Fruit fly (Drosophila melanogaster): ENCODE data around the gene CG17361.

Gene CG17361

DNA sequence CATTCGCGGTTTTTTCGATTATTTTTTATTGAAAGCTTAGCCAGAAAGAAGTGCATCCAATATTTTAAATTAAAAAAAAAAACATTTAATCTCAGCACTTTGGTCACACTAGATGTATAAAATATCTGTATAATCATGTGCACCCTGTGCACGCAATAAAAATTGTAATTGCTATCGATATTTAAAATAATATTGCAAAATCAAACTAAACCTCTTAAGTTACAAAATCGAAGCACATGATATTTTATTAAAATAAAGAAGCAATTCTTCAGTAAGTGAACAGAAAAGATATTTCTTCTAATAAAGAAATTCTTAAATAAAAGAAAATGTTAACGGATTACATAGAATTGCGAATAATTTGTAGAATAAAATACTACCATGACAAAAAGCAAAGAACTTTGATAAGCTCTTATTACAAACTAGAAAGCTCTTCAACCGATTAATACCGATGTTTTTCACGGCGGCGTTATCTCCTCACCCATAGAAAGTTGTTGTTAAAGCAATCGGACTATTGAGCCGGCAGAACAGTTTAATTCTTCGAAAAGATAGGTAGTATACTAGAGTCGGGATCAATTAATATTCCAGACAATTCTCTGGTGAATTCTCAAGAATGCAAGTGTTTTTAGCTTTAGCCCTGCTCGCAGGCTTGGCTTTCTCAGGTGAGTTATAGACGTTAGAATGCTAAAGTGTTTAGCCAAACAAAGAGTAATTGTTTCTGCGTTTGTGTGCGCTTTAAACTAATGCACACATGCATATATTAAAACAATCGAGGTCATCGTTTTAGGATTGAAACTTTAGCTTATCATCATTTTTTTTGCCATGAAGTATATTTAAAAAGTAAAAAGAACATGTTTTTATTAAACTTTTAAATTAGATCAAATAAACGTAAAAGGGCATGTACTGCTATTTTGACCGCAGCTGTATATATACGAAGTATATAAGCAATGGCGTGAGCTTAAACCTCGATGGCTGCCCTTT lies 3.0 kb upstream of the CG17361 start, which contains the start of gene CtsK1 (continued):
- no peak for TF ChIP-seq CG11762 (GFP tag; optimal IDR thresholded peaks at IDR 0.05; ENCODE audit: insufficient read depth)
- peak in 1 of 2 experiments; percentile 20 for TF ChIP-seq ss (GFP tag; optimal IDR thresholded peaks at IDR 0.05)
- peak; percentile 38 for TF ChIP-seq CG6792 (GFP tag; optimal IDR thresholded peaks at IDR 0.05)
- TF ChIP-seq Blimp-1 (GFP tag; optimal IDR thresholded peaks at IDR 0.05), result no peak
- peak; percentile 56 for TF ChIP-seq CG32006 (GFP tag; optimal IDR thresholded peaks at IDR 0.05)
- no peak for TF ChIP-seq fd59A (GFP tag; optimal IDR thresholded peaks at IDR 0.05)
- TF ChIP-seq CG10631 (GFP tag; optimal IDR thresholded peaks at IDR 0.05), result peak; percentile 46
- TF ChIP-seq Hr39 (GFP tag; optimal IDR thresholded peaks at IDR 0.05), result peak; percentile 50
- peak; percentile 71 for TF ChIP-seq esn (GFP tag; optimal IDR thresholded peaks at IDR 0.05)
- peak; percentile 68 for TF ChIP-seq Gug (GFP tag; IDR thresholded peaks at IDR 0.05)
- no peak for TF ChIP-seq Sox15 (GFP tag; optimal IDR thresholded peaks at IDR 0.05)
- TF ChIP-seq CG8119 (GFP tag; IDR thresholded peaks at IDR 0.05), result peak; percentile 84
- no peak for TF ChIP-seq salr (GFP tag; optimal IDR thresholded peaks at IDR 0.05)
- no peak for TF ChIP-seq CG6276 (GFP tag; optimal IDR thresholded peaks at IDR 0.05)
- no peak for TF ChIP-seq fkh (GFP tag; optimal IDR thresholded peaks at IDR 0.05)
- TF ChIP-seq eg (GFP tag; IDR thresholded peaks at IDR 0.05), result peak; percentile 91
- no peak for TF ChIP-seq CG16779 (tag; optimal IDR thresholded peaks at IDR 0.05)
- TF ChIP-seq cyc (GFP tag; optimal IDR thresholded peaks at IDR 0.05), result peak; percentile 6
- TF ChIP-seq CG8632 (GFP tag; optimal IDR thresholded peaks at IDR 0.05), result peak; percentile 44
- TF ChIP-seq Eip93F (GFP tag; optimal IDR thresholded peaks at IDR 0.05), result no peak
- peak; percentile 78 for TF ChIP-seq CG6163 (GFP tag; IDR thresholded peaks at IDR 0.05)
- peak; percentile 44 for TF ChIP-seq Ets96B (tag; optimal IDR thresholded peaks at IDR 0.05)
- TF ChIP-seq OdsH (GFP tag; optimal IDR thresholded peaks at IDR 0.05), result peak; percentile 50
- no peak for TF ChIP-seq vri (GFP tag; optimal IDR thresholded peaks at IDR 0.05)
- no peak for TF ChIP-seq Ets21C (GFP tag; optimal IDR thresholded peaks at IDR 0.05)
- peak; percentile 10 for TF ChIP-seq spab (GFP tag; optimal IDR thresholded peaks at IDR 0.05)
- TF ChIP-seq CG8319 (GFP tag; optimal IDR thresholded peaks at IDR 0.05), result no peak
- TF ChIP-seq CG11294 (GFP tag; IDR thresholded peaks at IDR 0.05), result peak; percentile 70
- TF ChIP-seq fd85E (GFP tag; optimal IDR thresholded peaks at IDR 0.05), result no peak
- TF ChIP-seq CG6808 (GFP tag; optimal IDR thresholded peaks at IDR 0.05), result peak; percentile 46
- peak; percentile 52 for TF ChIP-seq CG3919 (GFP tag; optimal IDR thresholded peaks at IDR 0.05)
- TF ChIP-seq CG31627 (GFP tag; optimal IDR thresholded peaks at IDR 0.05), result peak; percentile 38
- TF ChIP-seq CG6854 (GFP tag; optimal IDR thresholded peaks at IDR 0.05), result no peak
- no peak for TF ChIP-seq CG11902 (GFP tag; optimal IDR thresholded peaks at IDR 0.05)
- peak; percentile 56 for TF ChIP-seq net (GFP tag; optimal IDR thresholded peaks at IDR 0.05)
- no peak for TF ChIP-seq CG1621 (tag; optimal IDR thresholded peaks at IDR 0.05)
- no peak for TF ChIP-seq svp (GFP tag)
- TF ChIP-seq CG4318 (GFP tag; optimal IDR thresholded peaks at IDR 0.05), result no peak
- peak; percentile 58 for TF ChIP-seq Smox (GFP tag; optimal IDR thresholded peaks at IDR 0.05)
- TF ChIP-seq Hr4 (GFP tag; optimal IDR thresholded peaks at IDR 0.05), result peak; percentile 58
- peak; percentile 32 for TF ChIP-seq CG34406 (GFP tag; optimal IDR thresholded peaks at IDR 0.05)

All from whole organism, prepupa.